Fruit fly (Drosophila melanogaster): ENCODE measurements around the gene CG8562.

DNA sequence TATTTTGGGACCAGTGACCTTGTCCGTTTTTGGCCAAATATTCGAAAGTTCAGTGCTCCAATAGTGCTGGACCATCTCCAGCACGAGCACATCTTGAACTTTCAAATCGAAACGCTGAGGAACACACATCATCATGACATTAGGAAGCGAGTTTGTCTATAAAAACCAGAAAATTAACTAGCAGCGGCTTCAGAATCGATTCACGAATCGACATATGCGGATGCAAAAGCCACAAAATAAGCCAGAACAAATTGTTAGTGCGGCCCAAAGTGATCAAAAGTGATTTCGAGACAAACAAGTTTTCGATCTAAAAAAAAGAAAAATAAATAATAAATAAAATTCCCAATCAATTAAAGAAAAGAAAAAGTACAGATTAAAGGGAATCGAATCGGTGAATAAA, 7.6 kb upstream of the CG8562 start, which contains the start of gene CG8563:
- TF ChIP-seq usp (GFP tag; optimal IDR thresholded peaks at IDR 0.05): no peak
- no peak for TF ChIP-seq psq (optimal IDR thresholded peaks at IDR 0.05)
- TF ChIP-seq Dll (optimal IDR thresholded peaks at IDR 0.05): no peak
